Worm (Caenorhabditis elegans) whole organism, young adult: ENCODE measurements around the gene K04C2.5.

Experiments
- ama-1 ChIP-seq, 3 experiments: fragments of 150-350 bp in 1 of 3; sonication (generic microtip) in 2 of 3; optimal IDR thresholded peaks; 2 replicates each; lab custom pipeline; 2014 to 2018; ENCODE audit warnings: missing biosample characterization in 2 of 3, missing genetic modification characterization in 2 of 3, missing genetic modification reagents in 2 of 3
- egrh-3 ChIP-seq: fragments of 200-800 bp; sonication (Bioruptor generic); IDR thresholded peaks from 2 replicates; pipeline ENCODE4 v1.3.6; 2022; ENCODE audit warnings: missing genetic modification reagents, missing genetic modification characterization, missing compliant biosample characterization
- lir-1 ChIP-seq: fragments of 200-800 bp; sonication (Bioruptor generic); conservative IDR thresholded peaks from 2 replicates; pipeline ENCODE4 v1.3.6; 2022; ENCODE audit warnings: missing genetic modification reagents, missing genetic modification characterization, missing compliant biosample characterization
- madf-8 ChIP-seq: fragments of 200-800 bp; sonication (Bioruptor generic); conservative IDR thresholded peaks from 2 replicates; pipeline ENCODE4 v1.3.6; 2022; ENCODE audit warnings: missing genetic modification reagents, missing genetic modification characterization, missing compliant biosample characterization
- sptf-2 ChIP-seq: fragments of 200-800 bp; sonication (Bioruptor generic); optimal IDR thresholded peaks from 2 replicates; lab custom pipeline; 2018; ENCODE audit warnings: mild to moderate bottlenecking, missing genetic modification characterization, missing compliant biosample characterization
- unc-130 ChIP-seq: sonication (generic microtip); optimal IDR thresholded peaks from 2 replicates; lab custom pipeline; 2016; ENCODE audit warnings: missing genetic modification reagents, missing genetic modification characterization, missing compliant biosample characterization
- ztf-6 ChIP-seq: fragments of 200-800 bp; sonication (Bioruptor generic); IDR thresholded peaks from 2 replicates; pipeline ENCODE4 v1.3.6; 2022; ENCODE audit warnings: missing genetic modification reagents, missing genetic modification characterization, missing compliant biosample characterization

DNA sequence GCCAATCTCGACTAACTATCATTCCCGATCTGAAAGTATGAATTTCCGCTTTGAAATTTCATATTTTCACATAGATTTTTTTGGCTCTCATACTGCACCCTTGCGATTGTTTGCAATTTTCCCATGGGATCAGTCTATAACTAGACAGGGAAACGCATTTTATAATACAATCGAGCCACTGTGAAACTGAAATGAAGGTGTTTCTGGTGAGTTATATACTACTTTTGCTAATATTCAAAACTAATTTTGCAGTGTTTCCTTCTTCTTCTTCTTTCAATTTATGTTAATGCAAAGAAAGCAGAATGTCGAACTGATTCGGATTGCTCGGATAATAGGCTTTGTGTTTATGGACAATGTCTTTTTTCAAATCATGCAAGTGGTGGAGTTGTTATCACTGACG is 5.6 kb downstream of the K04C2.5 start:
- TF ChIP-seq sptf-2 (GFP tag; lab: Kevin White, UChicago) = no peak
- no peak for TF ChIP-seq egrh-3 (GFP tag; lab: Robert Waterston, UW)
- TF ChIP-seq unc-130 (GFP tag; lab: Kevin White, UChicago) = no peak
- no peak for TF ChIP-seq madf-8
- TF ChIP-seq ama-1 (optimal IDR thresholded peaks at IDR 0.05; lab: Kevin White, UChicago) = no peak
- TF ChIP-seq ama-1 (GFP tag; optimal IDR thresholded peaks at IDR 0.05; lab: Kevin White, UChicago) = no peak
- no peak for TF ChIP-seq lir-1 (GFP tag; lab: Robert Waterston, UW)
- TF ChIP-seq ztf-6 (GFP tag; lab: Robert Waterston, UW) = no peak
